Worm (Caenorhabditis elegans) whole organism, L4 larva: ENCODE measurements around the gene C15B12.8.

Experiments
- D1046.2 ChIP-seq: fragments of 200-800 bp; sonication (Bioruptor generic); IDR thresholded peaks from 2 replicates; pipeline ENCODE4 v1.3.6; 2022; ENCODE audit warnings: missing genetic modification characterization, missing compliant biosample characterization
- F26F4.8 ChIP-seq: fragments of 200-800 bp; sonication (Bioruptor generic); conservative IDR thresholded peaks from 2 replicates; pipeline ENCODE4 v1.3.6; 2022; ENCODE audit warnings: missing genetic modification characterization, missing compliant biosample characterization
- F44E2.7 ChIP-seq: fragments of 200-800 bp; sonication (Bioruptor generic); IDR thresholded peaks from 2 replicates; pipeline ENCODE4 v2.1.2; 2022; ENCODE audit warnings: missing genetic modification characterization, missing compliant biosample characterization
- T20F7.1 ChIP-seq: fragments of 200-800 bp; sonication (Bioruptor generic); optimal IDR thresholded peaks from 2 replicates; lab custom pipeline; 2018; ENCODE audit warnings: mild to moderate bottlenecking, missing genetic modification characterization, missing compliant biosample characterization
- Y105C5A.15 ChIP-seq: fragments of 200-800 bp; sonication (Bioruptor generic); IDR thresholded peaks from 2 replicates; pipeline ENCODE4 v1.3.6; 2022; ENCODE audit warnings: missing genetic modification characterization, missing compliant biosample characterization
- Y5F2A.4 ChIP-seq: fragments of 200-800 bp; sonication (Bioruptor generic); optimal IDR thresholded peaks from 2 replicates; lab custom pipeline; 2018; ENCODE audit warnings: mild to moderate bottlenecking, missing genetic modification characterization, missing compliant biosample characterization
- ZK546.5 ChIP-seq, 2 experiments: sonication (generic microtip); optimal IDR thresholded peaks; 2 replicates each; lab custom pipeline; 2017; ENCODE audit warnings: missing biosample characterization in 2 of 2, missing genetic modification characterization in 2 of 2
- aly-2 ChIP-seq: sonication (generic microtip); optimal IDR thresholded peaks from 2 replicates; lab custom pipeline; 2018; ENCODE audit warnings: missing biosample characterization, missing genetic modification characterization
- ceh-32 ChIP-seq: sonication (generic microtip); optimal IDR thresholded peaks from 2 replicates; lab custom pipeline; 2016; ENCODE audit warnings: mild to moderate bottlenecking, missing genetic modification characterization, missing compliant biosample characterization; ENCODE audit not compliant: poor library complexity
- daf-12 ChIP-seq: fragments of 150-350 bp; optimal IDR thresholded peaks from 2 replicates; lab custom pipeline; 2014; ENCODE audit warnings: missing biosample characterization, missing genetic modification reagents, missing genetic modification characterization
- daf-16 ChIP-seq, 3 experiments: sonication (generic microtip); optimal IDR thresholded peaks; 2 replicates each; lab custom pipeline; 2016 to 2017; ENCODE audit warnings: missing genetic modification characterization in 3 of 3, missing genetic modification reagents in 3 of 3, mild to moderate bottlenecking in 2 of 3, missing compliant biosample characterization in 2 of 3, missing biosample characterization in 1 of 3, moderate library complexity in 1 of 3
- daf-19 ChIP-seq: fragments of 200-800 bp; sonication (Bioruptor generic); conservative IDR thresholded peaks from 2 replicates; pipeline ENCODE4 v1.3.6; 2022; ENCODE audit warnings: missing genetic modification characterization, missing compliant biosample characterization
- dmd-6 ChIP-seq: fragments of 200-800 bp; sonication (Bioruptor generic); IDR thresholded peaks from 2 replicates; pipeline ENCODE4 v1.3.6; 2022; ENCODE audit warnings: missing genetic modification reagents, missing genetic modification characterization, missing compliant biosample characterization
- dmd-9 ChIP-seq: fragments of 200-800 bp; sonication (Bioruptor generic); IDR thresholded peaks from 2 replicates; pipeline ENCODE4 v1.3.6; 2022; ENCODE audit warnings: missing genetic modification reagents, missing genetic modification characterization, missing compliant biosample characterization
- dpl-1 ChIP-seq: fragments of 150-350 bp; optimal IDR thresholded peaks from 2 replicates; lab custom pipeline; 2014; ENCODE audit warnings: missing biosample characterization, missing genetic modification reagents, missing genetic modification characterization
- dve-1 ChIP-seq: sonication (generic microtip); optimal IDR thresholded peaks from 2 replicates; lab custom pipeline; 2017; ENCODE audit warnings: antibody characterized with exemption, mild to moderate bottlenecking, missing genetic modification characterization, missing compliant biosample characterization; ENCODE audit not compliant: insufficient read depth
- gei-8 ChIP-seq: fragments of 200-800 bp; sonication (Bioruptor generic); optimal IDR thresholded peaks from 2 replicates; lab custom pipeline; 2018; ENCODE audit warnings: mild to moderate bottlenecking, missing genetic modification characterization, missing compliant biosample characterization
- hif-1 ChIP-seq, 2 experiments: sonication (generic microtip); optimal IDR thresholded peaks; 2 replicates each; lab custom pipeline; 2016 to 2017; ENCODE audit warnings: missing compliant biosample characterization in 2 of 2, missing genetic modification characterization in 2 of 2, missing genetic modification reagents in 2 of 2, missing genotype in 2 of 2, mild to moderate bottlenecking in 1 of 2
- hlh-30 ChIP-seq: sonication (generic microtip); optimal IDR thresholded peaks from 2 replicates; lab custom pipeline; 2017; ENCODE audit warnings: antibody characterized with exemption, mild to moderate bottlenecking, missing genetic modification characterization, missing compliant biosample characterization; ENCODE audit not compliant: insufficient read depth
- hmg-1.1 ChIP-seq: fragments of 200-800 bp; sonication (Bioruptor generic); IDR thresholded peaks from 2 replicates; pipeline ENCODE4 v1.3.6; 2022; ENCODE audit warnings: missing genetic modification reagents, missing genetic modification characterization, missing compliant biosample characterization
- jun-1 ChIP-seq: fragments of 150-350 bp; optimal IDR thresholded peaks from 2 replicates; lab custom pipeline; 2014; ENCODE audit warnings: missing biosample characterization, missing genetic modification reagents, missing genetic modification characterization
- lin-1 ChIP-seq: fragments of 200-800 bp; sonication (Bioruptor generic); IDR thresholded peaks from 2 replicates; pipeline ENCODE4 v1.3.6; 2022; ENCODE audit warnings: missing genetic modification reagents, missing genetic modification characterization, missing compliant biosample characterization
- lin-13 ChIP-seq: fragments of 150-350 bp; optimal IDR thresholded peaks from 2 replicates; lab custom pipeline; 2014; ENCODE audit warnings: missing biosample characterization, missing genetic modification reagents, missing genetic modification characterization
- lin-29 ChIP-seq: fragments of 200-800 bp; sonication (Bioruptor generic); IDR thresholded peaks from 2 replicates; pipeline ENCODE4 v1.3.6; 2022; ENCODE audit warnings: missing genetic modification reagents, missing genetic modification characterization, missing compliant biosample characterization
- lin-39 ChIP-seq: fragments of 150-350 bp; optimal IDR thresholded peaks from 2 replicates; lab custom pipeline; 2014; ENCODE audit warnings: missing biosample characterization, missing genetic modification reagents, missing genetic modification characterization
- lir-3 ChIP-seq: sonication (generic microtip); optimal IDR thresholded peaks from 2 replicates; lab custom pipeline; 2016; ENCODE audit warnings: mild to moderate bottlenecking, missing genetic modification characterization, missing compliant biosample characterization
- lsy-2 ChIP-seq, 2 experiments: fragments of 150-350 bp in 1 of 2; sonication (generic microtip) in 1 of 2; optimal IDR thresholded peaks; 2 replicates each; lab custom pipeline; 2014 to 2017; ENCODE audit warnings: missing biosample characterization in 2 of 2, missing genetic modification characterization in 2 of 2
- madf-5 ChIP-seq, 2 experiments: fragments of 200-800 bp; sonication (Bioruptor generic); IDR thresholded peaks; 2 replicates each; pipeline ENCODE4 v1.3.6; 2022; ENCODE audit warnings: missing compliant biosample characterization in 2 of 2, missing genetic modification characterization in 2 of 2
- mep-1 ChIP-seq: fragments of 150-350 bp; sonication (generic microtip); optimal IDR thresholded peaks from 3 replicates; lab custom pipeline; 2014; ENCODE audit warnings: missing biosample characterization, missing genetic modification characterization
- mxl-2 ChIP-seq: fragments of 200-800 bp; sonication (Bioruptor generic); conservative IDR thresholded peaks from 2 replicates; pipeline ENCODE4 v1.3.6; 2022; ENCODE audit warnings: missing genetic modification reagents, missing genetic modification characterization, missing compliant biosample characterization
- mxl-3 ChIP-seq: fragments of 200-800 bp; sonication (Bioruptor generic); optimal IDR thresholded peaks from 2 replicates; lab custom pipeline; 2018; ENCODE audit warnings: mild to moderate bottlenecking, missing genetic modification characterization, missing compliant biosample characterization
- nhr-111 ChIP-seq: fragments of 200-800 bp; sonication (Bioruptor generic); optimal IDR thresholded peaks from 2 replicates; lab custom pipeline; 2018; ENCODE audit warnings: mild to moderate bottlenecking, missing genetic modification characterization, missing compliant biosample characterization
- nhr-237 ChIP-seq: sonication (generic microtip); optimal IDR thresholded peaks from 2 replicates; lab custom pipeline; 2017; ENCODE audit warnings: missing biosample characterization, missing genetic modification characterization
- nhr-28 ChIP-seq: fragments of 150-350 bp; optimal IDR thresholded peaks from 2 replicates; lab custom pipeline; 2014; ENCODE audit warnings: missing biosample characterization, missing genetic modification characterization
- nhr-42 ChIP-seq: fragments of 200-800 bp; sonication (Bioruptor generic); IDR thresholded peaks from 2 replicates; pipeline ENCODE4 v1.3.6; 2022; ENCODE audit warnings: missing genetic modification characterization, missing compliant biosample characterization
- nhr-6 ChIP-seq: fragments of 150-350 bp; optimal IDR thresholded peaks from 2 replicates; lab custom pipeline; 2014; ENCODE audit warnings: missing biosample characterization, missing genetic modification characterization
- nhr-77 ChIP-seq: fragments of 150-350 bp; optimal IDR thresholded peaks from 2 replicates; lab custom pipeline; 2014; ENCODE audit warnings: missing biosample characterization, missing genetic modification characterization
- pha-4 ChIP-seq, 2 experiments: fragments of 150-350 bp in 1 of 2; fragments of 200-800 bp in 1 of 2; sonication (Bioruptor generic) in 1 of 2; IDR thresholded peaks in 1 of 2; optimal IDR thresholded peaks in 1 of 2; 2 replicates each; pipeline versions ENCODE4 v1.3.6 to Lab custom; 2014 to 2022; ENCODE audit warnings: missing genetic modification characterization in 2 of 2, missing genetic modification reagents in 2 of 2, missing biosample characterization in 1 of 2, missing compliant biosample characterization in 1 of 2
- php-3 ChIP-seq: fragments of 200-800 bp; sonication (Bioruptor generic); IDR thresholded peaks from 2 replicates; pipeline ENCODE4 v1.3.6; 2022; ENCODE audit warnings: missing genetic modification reagents, missing genetic modification characterization, missing compliant biosample characterization
- rbr-2 ChIP-seq: sonication (generic microtip); optimal IDR thresholded peaks from 2 replicates; lab custom pipeline; 2016; ENCODE audit warnings: missing genotype, missing genetic modification characterization, missing compliant biosample characterization
- sdz-12 ChIP-seq: fragments of 200-800 bp; sonication (Bioruptor generic); optimal IDR thresholded peaks from 2 replicates; lab custom pipeline; 2018; ENCODE audit warnings: mild to moderate bottlenecking, missing genetic modification characterization, missing compliant biosample characterization
- set-16 ChIP-seq: fragments of 200-800 bp; sonication (Bioruptor generic); IDR thresholded peaks from 2 replicates; pipeline ENCODE4 v1.3.6; 2022; ENCODE audit warnings: missing genetic modification reagents, missing genetic modification characterization, missing compliant biosample characterization
- skn-1 ChIP-seq: fragments of 150-350 bp; optimal IDR thresholded peaks from 2 replicates; lab custom pipeline; 2014; ENCODE audit warnings: missing biosample characterization, missing genetic modification characterization
- snpc-1.2 ChIP-seq: fragments of 200-800 bp; sonication (Bioruptor generic); IDR thresholded peaks from 2 replicates; pipeline ENCODE4 v1.3.6; 2022; ENCODE audit warnings: missing genetic modification reagents, missing genetic modification characterization, missing compliant biosample characterization
- spr-1 ChIP-seq: sonication (generic microtip); optimal IDR thresholded peaks from 2 replicates; lab custom pipeline; 2016; ENCODE audit warnings: mild to moderate bottlenecking, missing genetic modification characterization, missing compliant biosample characterization
- tra-1 ChIP-seq: fragments of 200-800 bp; sonication (Bioruptor generic); IDR thresholded peaks from 2 replicates; pipeline ENCODE4 v1.3.6; 2022; ENCODE audit warnings: missing genetic modification reagents, missing genetic modification characterization, missing compliant biosample characterization
- zfp-2 ChIP-seq: sonication (generic microtip); optimal IDR thresholded peaks from 2 replicates; lab custom pipeline; 2016; ENCODE audit warnings: mild to moderate bottlenecking, missing genetic modification characterization, missing compliant biosample characterization
- zfp-3 ChIP-seq: fragments of 200-800 bp; sonication (Bioruptor generic); conservative IDR thresholded peaks from 2 replicates; pipeline ENCODE4 v1.3.6; 2022; ENCODE audit warnings: missing genetic modification reagents, missing genetic modification characterization, missing compliant biosample characterization

C15B12.8 gene

ce11 chrX:6517025-6517770 is 43.1 kb downstream of the C15B12.8 start (continued):
- no peak for TF ChIP-seq lir-3 (tag; lab: Kevin White, UChicago)
- no peak for TF ChIP-seq F26F4.8 (GFP tag; lab: Robert Waterston, UW)
- peak; percentile 73; the same call in 1 of the 2 replicates for TF ChIP-seq tra-1 (GFP tag; lab: Robert Waterston, UW)
- peak; percentile 93 for TF ChIP-seq php-3
- no peak for TF ChIP-seq daf-12 (tag; lab: Kevin White, UChicago)
- no peak for TF ChIP-seq hif-1 (tag; optimal IDR thresholded peaks at IDR 0.05; lab: Kevin White, UChicago)
- TF ChIP-seq dmd-6 (GFP tag; lab: Robert Waterston, UW) = peak; percentile 77
- no peak for TF ChIP-seq nhr-42 (GFP tag; lab: Robert Waterston, UW)
- TF ChIP-seq nhr-237 (tag; lab: Kevin White, UChicago) = no peak
- peak; percentile 61 for TF ChIP-seq hlh-30 (tag; lab: Kevin White, UChicago)
- TF ChIP-seq zfp-2 = no peak
- TF ChIP-seq mep-1 (tag; lab: Kevin White, UChicago) = peak; percentile 59
- no peak for TF ChIP-seq madf-5 (GFP tag; IDR thresholded peaks at IDR 0.05; lab: Robert Waterston, UW)
- no peak for TF ChIP-seq pha-4 (GFP tag; IDR thresholded peaks at IDR 0.05; lab: Robert Waterston, UW)
- TF ChIP-seq pha-4 (tag; optimal IDR thresholded peaks at IDR 0.05; lab: Kevin White, UChicago) = no peak
- TF ChIP-seq dmd-9 (GFP tag; lab: Robert Waterston, UW) = no peak
- TF ChIP-seq snpc-1.2 = no peak
- TF ChIP-seq ceh-32 = no peak
- no peak for TF ChIP-seq gei-8 (GFP tag; lab: Kevin White, UChicago)
- TF ChIP-seq sdz-12 (GFP tag; lab: Kevin White, UChicago) = no peak
- no peak for TF ChIP-seq aly-2 (tag; lab: Kevin White, UChicago)
- peak; percentile 35 for TF ChIP-seq nhr-28 (tag; lab: Kevin White, UChicago)
- TF ChIP-seq skn-1 (tag; lab: Kevin White, UChicago) = no peak
- TF ChIP-seq lin-29 (GFP tag; lab: Robert Waterston, UW) = no peak
- TF ChIP-seq D1046.2 (GFP tag; lab: Robert Waterston, UW) = no peak
- peak; percentile 58 for TF ChIP-seq set-16 (GFP tag; lab: Robert Waterston, UW)
- no peak for TF ChIP-seq mxl-3 (GFP tag; lab: Kevin White, UChicago)
- TF ChIP-seq daf-16 (GFP tag; optimal IDR thresholded peaks at IDR 0.05; lab: Kevin White, UChicago) = no peak
- peak; percentile 95 for TF ChIP-seq daf-16 (tag; optimal IDR thresholded peaks at IDR 0.05; lab: Kevin White, UChicago)
- TF ChIP-seq Y5F2A.4 (GFP tag; lab: Kevin White, UChicago) = no peak
- no peak for TF ChIP-seq hmg-1.1
- TF ChIP-seq nhr-6 = no peak
- TF ChIP-seq lsy-2 (tag; optimal IDR thresholded peaks at IDR 0.05; lab: Kevin White, UChicago) = peak in 1 of 2 experiments; percentile 44
- no peak for TF ChIP-seq lin-39 (tag; lab: Kevin White, UChicago)
- peak; percentile 38 for TF ChIP-seq nhr-77 (tag; lab: Kevin White, UChicago)
- peak; percentile 88 for TF ChIP-seq dve-1
- no peak for TF ChIP-seq ZK546.5 (tag; optimal IDR thresholded peaks at IDR 0.05; lab: Kevin White, UChicago)
- TF ChIP-seq jun-1 (tag; lab: Kevin White, UChicago) = no peak
- no peak for TF ChIP-seq dpl-1
- TF ChIP-seq spr-1 (tag; lab: Kevin White, UChicago) = no peak

- TF ChIP-seq nhr-6 (peak; percentile 13), hlh-30 (tag; lab: Kevin White, UChicago) (peak; percentile 83), daf-16 (GFP tag; optimal IDR thresholded peaks at IDR 0.05; lab: Kevin White, UChicago) (peak in 1 of 2 experiments; percentile 68), daf-16 (tag; optimal IDR thresholded peaks at IDR 0.05; lab: Kevin White, UChicago) (peak; percentile 92), mxl-2 (GFP tag; lab: Robert Waterston, UW) (no peak), lsy-2 (tag; optimal IDR thresholded peaks at IDR 0.05; lab: Kevin White, UChicago) (peak in 1 of 2 experiments; percentile 26), hmg-1.1 (no peak), T20F7.1 (GFP tag; lab: Kevin White, UChicago) (peak; percentile 17), lin-13 (GFP tag; lab: Kevin White, UChicago) (peak; percentile 9), lin-1 (GFP tag; lab: Robert Waterston, UW) (0 out of 2 replicates have a peak, but pooled peaks have one; percentile 47), madf-5 (GFP tag; IDR thresholded peaks at IDR 0.05; lab: Robert Waterston, UW) (no peak), F44E2.7 (GFP tag; lab: Robert Waterston, UW) (no peak), nhr-111 (GFP tag; lab: Kevin White, UChicago) (no peak), daf-19 (no peak), zfp-3 (GFP tag; lab: Robert Waterston, UW) (no peak), aly-2 (tag; lab: Kevin White, UChicago) (no peak), rbr-2 (tag; lab: Kevin White, UChicago) (no peak), Y105C5A.15 (GFP tag; lab: Robert Waterston, UW) (no peak)
These were observed 44.5 kb downstream of the C15B12.8 start, which contains the start of gene ets-4 for ce11 chrX:6518537-6518936. TSS of gene ets-4 (plus strand) at chrX:6518883.
